Fruit fly (Drosophila melanogaster): ENCODE data around the gene Fhos.

The Fhos gene

DNA sequence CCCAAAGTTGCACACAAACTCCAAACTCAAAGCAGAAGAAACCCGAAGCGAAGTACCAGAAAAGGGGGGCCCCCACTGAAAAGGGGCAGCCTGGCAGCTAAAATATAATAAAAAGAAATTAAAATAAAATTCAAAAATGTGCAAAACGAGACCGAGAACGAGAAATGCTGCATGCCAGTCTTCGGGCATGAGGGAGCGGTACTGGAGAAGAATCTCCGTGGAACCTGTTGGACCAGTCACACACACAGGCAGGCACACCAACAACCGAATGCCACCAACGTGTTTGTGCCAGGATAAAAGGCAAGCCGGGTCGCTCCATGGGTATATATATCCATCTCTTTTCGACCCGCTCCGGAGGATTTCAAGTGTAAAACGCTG, 71.6 kb downstream of the Fhos start (continued):
- TF ChIP-seq eg (GFP tag; IDR thresholded peaks at IDR 0.05) = no peak
- TF ChIP-seq CG7368 (GFP tag; optimal IDR thresholded peaks at IDR 0.05) = no peak
- TF ChIP-seq CG10631 (GFP tag; optimal IDR thresholded peaks at IDR 0.05) = no peak
- peak; percentile 43 for TF ChIP-seq svp (GFP tag)
- TF ChIP-seq CG6808 (GFP tag; optimal IDR thresholded peaks at IDR 0.05) = peak; percentile 52
- 0 out of 3 replicates have a peak, but pooled peaks have one; percentile 27 for TF ChIP-seq CG8119 (GFP tag; IDR thresholded peaks at IDR 0.05)
- peak; percentile 34 for TF ChIP-seq dsx (GFP tag; optimal IDR thresholded peaks at IDR 0.05; ENCODE audit: poor library complexity, severe bottlenecking)
- peak; percentile 54 to 58 for TF ChIP-seq ss (GFP tag; optimal IDR thresholded peaks at IDR 0.05)
- TF ChIP-seq OdsH (GFP tag; optimal IDR thresholded peaks at IDR 0.05) = no peak
- no peak for TF ChIP-seq salr (GFP tag; optimal IDR thresholded peaks at IDR 0.05)
- peak; percentile 30 for TF ChIP-seq CG6854 (GFP tag; optimal IDR thresholded peaks at IDR 0.05)
- TF ChIP-seq vri (GFP tag; optimal IDR thresholded peaks at IDR 0.05) = peak; percentile 18
- TF ChIP-seq Eip78C (GFP tag) = peak; percentile 69
- no peak for TF ChIP-seq Ets21C (GFP tag; optimal IDR thresholded peaks at IDR 0.05)
- TF ChIP-seq fd85E (GFP tag; optimal IDR thresholded peaks at IDR 0.05) = no peak
- TF ChIP-seq Gug (GFP tag; IDR thresholded peaks at IDR 0.05) = no peak
- no peak for TF ChIP-seq Eip93F (GFP tag; optimal IDR thresholded peaks at IDR 0.05)
- TF ChIP-seq topi (GFP tag; optimal IDR thresholded peaks at IDR 0.05) = no peak
- no peak for TF ChIP-seq Hr38 (GFP tag; optimal IDR thresholded peaks at IDR 0.05)
- TF ChIP-seq Sox15 (GFP tag; optimal IDR thresholded peaks at IDR 0.05) = no peak
- no peak for TF ChIP-seq CG3032 (tag; optimal IDR thresholded peaks at IDR 0.05)
- peak; percentile 58 for TF ChIP-seq Lpt (GFP tag; optimal IDR thresholded peaks at IDR 0.05)
- TF ChIP-seq Hr39 (GFP tag; optimal IDR thresholded peaks at IDR 0.05) = no peak
- TF ChIP-seq fd59A (GFP tag; optimal IDR thresholded peaks at IDR 0.05) = no peak
- TF ChIP-seq esn (GFP tag; optimal IDR thresholded peaks at IDR 0.05) = no peak
- TF ChIP-seq CG10669 (GFP tag; optimal IDR thresholded peaks at IDR 0.05) = no peak
- TF ChIP-seq Eip75B (GFP tag; optimal IDR thresholded peaks at IDR 0.05) = peak; percentile 7
- no peak for TF ChIP-seq CG11294 (GFP tag; IDR thresholded peaks at IDR 0.05)

DNA sequence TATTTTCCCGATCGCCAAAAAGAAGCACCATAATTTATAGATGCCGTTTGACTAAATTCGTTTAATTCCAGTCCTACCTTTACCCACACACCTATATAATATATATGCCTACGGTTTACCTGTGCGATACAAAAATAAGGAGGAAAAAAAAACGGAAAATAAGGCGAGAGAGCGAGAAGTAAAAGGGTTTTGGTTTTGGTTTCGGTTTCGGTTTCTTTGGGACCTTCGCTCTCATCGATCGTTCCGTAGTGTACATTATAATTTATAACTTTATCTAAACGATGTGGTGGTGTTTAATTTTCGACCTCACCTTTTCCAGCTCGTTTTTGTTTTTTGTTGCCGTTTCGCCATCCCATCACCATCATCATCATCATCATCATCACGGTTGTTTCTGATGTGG, 72.1 kb downstream of the Fhos start:
- no peak for TF ChIP-seq Ets96B (tag; optimal IDR thresholded peaks at IDR 0.05)
- TF ChIP-seq Ets21C (GFP tag; optimal IDR thresholded peaks at IDR 0.05) = no peak
- TF ChIP-seq Blimp-1 (GFP tag; optimal IDR thresholded peaks at IDR 0.05) = peak; percentile 86
- TF ChIP-seq eg (GFP tag; IDR thresholded peaks at IDR 0.05) = no peak
- TF ChIP-seq CG6276 (GFP tag; optimal IDR thresholded peaks at IDR 0.05) = no peak
- TF ChIP-seq CG11294 (GFP tag; IDR thresholded peaks at IDR 0.05) = no peak
- no peak for TF ChIP-seq Hr39 (GFP tag; optimal IDR thresholded peaks at IDR 0.05)
- no peak for TF ChIP-seq OdsH (GFP tag; optimal IDR thresholded peaks at IDR 0.05)
- TF ChIP-seq CG6808 (GFP tag; optimal IDR thresholded peaks at IDR 0.05) = no peak
- no peak for TF ChIP-seq svp (GFP tag)
- no peak for TF ChIP-seq Lpt (GFP tag; optimal IDR thresholded peaks at IDR 0.05)
- no peak for TF ChIP-seq CG10669 (GFP tag; optimal IDR thresholded peaks at IDR 0.05)
- peak; percentile 30 for TF ChIP-seq Eip78C (GFP tag)
- no peak for TF ChIP-seq CG11762 (GFP tag; optimal IDR thresholded peaks at IDR 0.05; ENCODE audit: insufficient read depth)

DNA sequence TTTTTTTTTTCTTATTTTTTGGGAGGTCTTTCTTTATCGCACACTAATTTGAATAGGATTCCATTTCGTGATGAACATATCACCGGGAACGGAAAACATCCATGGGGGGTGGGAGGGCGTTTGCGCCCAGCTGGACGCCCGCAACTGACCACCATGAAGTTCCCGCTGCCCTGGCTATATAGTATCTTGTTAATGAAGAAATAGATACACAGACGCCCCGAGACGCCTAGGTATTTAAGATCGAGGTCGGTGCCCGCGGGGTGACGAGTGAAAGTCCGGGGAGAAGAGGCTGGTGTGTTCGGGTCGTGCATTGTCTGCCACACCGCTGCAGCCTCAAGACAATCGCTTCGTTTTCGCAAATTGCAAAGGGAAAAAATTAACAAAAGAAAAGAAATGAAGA, 72.6 kb downstream of the Fhos start:
- no peak for TF ChIP-seq CG6808 (GFP tag; optimal IDR thresholded peaks at IDR 0.05)
- no peak for TF ChIP-seq Ets21C (GFP tag; optimal IDR thresholded peaks at IDR 0.05)
- TF ChIP-seq topi (GFP tag; optimal IDR thresholded peaks at IDR 0.05) = no peak
- TF ChIP-seq Sox15 (GFP tag; optimal IDR thresholded peaks at IDR 0.05) = no peak
- no peak for TF ChIP-seq CG32006 (GFP tag; optimal IDR thresholded peaks at IDR 0.05)
- TF ChIP-seq CG1621 (tag; optimal IDR thresholded peaks at IDR 0.05) = no peak
- TF ChIP-seq OdsH (GFP tag; optimal IDR thresholded peaks at IDR 0.05) = no peak
- TF ChIP-seq CG6276 (GFP tag; optimal IDR thresholded peaks at IDR 0.05) = no peak
- no peak for TF ChIP-seq CG11902 (GFP tag; optimal IDR thresholded peaks at IDR 0.05)
- no peak for TF ChIP-seq eg (GFP tag; IDR thresholded peaks at IDR 0.05)
- no peak for TF ChIP-seq CG6792 (GFP tag; optimal IDR thresholded peaks at IDR 0.05)
- TF ChIP-seq vri (GFP tag; optimal IDR thresholded peaks at IDR 0.05) = no peak
- no peak for TF ChIP-seq fd59A (GFP tag; optimal IDR thresholded peaks at IDR 0.05)
- no peak for TF ChIP-seq Sox102F (GFP tag; optimal IDR thresholded peaks at IDR 0.05)
- TF ChIP-seq CG7368 (GFP tag; optimal IDR thresholded peaks at IDR 0.05) = no peak
- TF ChIP-seq salr (GFP tag; optimal IDR thresholded peaks at IDR 0.05) = no peak
